Fruit fly (Drosophila melanogaster): Measurements from ENCODE around the gene CG7058.

The CG7058 gene

DNA sequence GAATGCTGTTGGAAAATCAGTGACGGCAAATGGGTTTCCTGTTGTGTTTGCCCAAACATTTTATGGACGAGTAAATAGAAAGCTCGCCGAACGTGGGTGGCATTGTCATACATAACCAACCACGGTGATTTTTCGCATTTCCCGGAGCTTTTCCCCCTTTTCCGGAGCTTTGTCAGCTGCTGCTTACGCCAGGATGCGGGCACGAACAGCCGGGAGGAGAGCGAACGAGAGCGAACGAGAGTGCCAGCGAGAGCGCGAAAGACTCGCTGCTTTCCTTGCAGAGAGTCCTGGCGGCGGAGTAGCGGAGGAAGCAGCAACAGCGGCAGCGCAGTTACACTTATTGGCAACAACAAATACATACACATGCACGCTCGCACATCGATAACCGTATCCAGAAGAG is at the start of gene CG7058:
Gene CG7058 (plus strand): TSS at position 330 of the 400 bp plus-strand sequence.
- no peak for TF ChIP-seq CG17801 (GFP tag; optimal IDR thresholded peaks at IDR 0.05; ENCODE audit: partially characterized antibody)

DNA sequence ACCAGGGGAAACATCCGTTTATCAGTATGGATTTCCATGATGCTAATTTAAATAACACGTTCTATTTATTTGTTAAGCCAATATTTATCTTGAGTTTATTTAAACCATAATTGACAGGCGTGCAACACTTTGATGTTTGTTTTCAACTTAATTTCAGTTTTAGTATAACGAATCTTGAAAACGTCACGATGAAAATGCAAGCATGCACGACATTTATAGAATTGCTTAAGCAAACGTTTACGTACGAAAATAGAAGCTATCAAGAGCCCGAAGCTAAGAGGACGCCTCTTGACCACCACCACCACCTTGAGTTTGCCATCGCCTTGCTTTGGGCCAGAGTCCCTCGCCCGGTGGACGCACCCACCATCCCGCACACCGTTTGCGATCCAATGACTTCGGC is 35.1 kb upstream of the CG7058 start:
- no peak for TF ChIP-seq CG17801 (GFP tag; optimal IDR thresholded peaks at IDR 0.05; ENCODE audit: partially characterized antibody)

DNA sequence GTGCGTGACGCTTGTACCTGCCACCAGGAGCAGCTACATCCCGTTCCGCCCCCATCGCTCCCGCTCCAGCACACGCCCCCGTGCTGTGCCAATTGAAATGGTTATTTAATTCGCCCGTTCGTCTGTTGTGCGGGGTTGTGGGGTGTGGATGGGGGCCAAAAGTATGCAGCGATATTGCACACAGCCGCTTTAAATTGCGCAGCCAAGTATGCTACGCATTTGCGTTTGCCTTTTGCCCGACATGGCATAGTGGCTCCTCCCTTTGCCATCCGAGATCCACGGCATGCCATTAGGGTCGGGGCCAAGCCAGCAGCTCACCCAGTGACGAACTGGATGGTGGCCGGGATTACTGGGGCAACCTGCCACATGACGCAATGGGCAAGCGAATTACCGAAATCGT is 34.5 kb upstream of the CG7058 start:
- no peak for TF ChIP-seq CG17801 (GFP tag; optimal IDR thresholded peaks at IDR 0.05; ENCODE audit: partially characterized antibody)

DNA sequence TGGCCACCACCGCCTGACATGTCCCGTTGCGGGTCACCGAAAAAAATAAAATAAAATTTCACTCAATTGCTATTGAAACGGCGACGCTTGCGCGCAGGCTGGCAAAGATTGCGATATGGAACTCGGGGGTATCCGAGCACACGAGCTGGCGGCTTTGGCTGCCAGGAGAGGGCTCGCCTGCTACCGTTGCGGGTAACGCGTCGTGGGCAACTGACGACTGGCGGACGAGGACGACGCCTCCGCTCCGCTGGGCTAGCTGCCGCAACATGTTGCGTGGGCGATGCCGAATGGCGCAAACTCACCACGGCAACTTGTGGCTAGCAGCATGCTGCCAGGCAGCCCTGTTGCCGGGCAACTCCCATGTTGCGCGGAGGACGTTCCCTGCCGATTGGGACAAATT is 32.7 kb upstream of the CG7058 start, which contains the start of gene CCKLR-17D3:
Gene CCKLR-17D3 (minus strand): TSS at position 211 of the 400 bp plus-strand sequence.
- TF ChIP-seq CG17801 (GFP tag; optimal IDR thresholded peaks at IDR 0.05; ENCODE audit: partially characterized antibody) = no peak

DNA sequence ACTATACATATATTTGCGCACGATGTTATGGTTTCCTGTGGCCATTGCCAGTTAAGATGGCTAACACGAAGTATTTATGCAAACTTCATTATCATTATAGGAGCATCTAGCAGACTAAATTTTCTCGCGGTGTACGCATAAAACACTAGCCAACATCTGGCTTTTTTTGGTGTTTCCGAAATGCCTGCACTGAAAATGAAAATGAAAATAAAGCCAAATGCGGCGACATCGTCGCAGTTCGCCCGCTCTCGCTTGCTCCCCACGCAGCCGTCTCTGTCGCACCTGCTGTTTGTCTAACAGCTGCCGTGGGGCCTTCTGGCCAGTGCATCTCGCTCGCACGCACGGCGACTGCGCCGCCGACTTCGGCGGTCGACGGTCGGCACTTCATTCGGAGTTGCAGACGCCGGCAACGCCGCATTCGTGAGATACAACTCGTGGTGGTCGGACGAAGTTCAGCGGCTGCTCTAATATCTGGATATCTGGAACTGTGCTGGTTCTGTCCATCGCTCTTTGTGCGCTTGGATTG is 31.6 kb upstream of the CG7058 start, which contains the start of gene CG6891:
Gene CG6891 (plus strand): TSS at position 411 of the 526 bp plus-strand sequence.
- TF ChIP-seq CG17801 (GFP tag; optimal IDR thresholded peaks at IDR 0.05; ENCODE audit: partially characterized antibody) = peak; percentile 6

DNA sequence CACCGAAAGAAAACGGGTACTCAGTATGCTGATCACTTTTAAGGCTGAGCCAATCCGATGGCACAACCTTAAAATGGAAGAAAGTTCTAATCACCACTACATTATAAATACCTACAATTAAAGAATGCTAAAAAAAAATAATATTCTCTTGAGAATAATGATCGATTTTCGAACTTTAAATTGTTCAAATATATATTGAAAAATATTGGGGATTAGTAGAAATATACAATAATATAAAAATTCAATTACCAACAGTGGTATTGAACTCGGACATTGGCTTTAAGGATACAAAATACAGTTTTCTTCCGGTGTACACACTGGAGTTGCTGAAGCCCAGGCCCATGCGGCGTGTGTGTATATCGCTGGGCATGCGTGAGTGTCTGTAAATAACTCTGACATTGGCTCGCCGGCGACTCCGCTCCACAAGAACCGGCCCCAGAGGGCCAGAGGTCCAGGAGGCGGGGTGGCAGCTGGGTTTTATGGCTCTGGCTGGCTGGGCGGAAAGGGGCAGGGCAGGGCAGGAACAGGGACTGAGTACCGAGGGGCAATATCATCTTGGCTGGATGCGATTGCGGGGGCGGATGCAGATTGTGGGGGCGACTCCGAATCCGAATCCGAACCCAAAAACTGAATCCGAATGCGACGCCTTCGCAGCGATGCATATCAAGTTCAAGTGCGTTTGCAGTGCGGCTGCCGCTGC is 30.5 kb upstream of the CG7058 start:
- TF ChIP-seq CG17801 (GFP tag; optimal IDR thresholded peaks at IDR 0.05; ENCODE audit: partially characterized antibody) = no peak

DNA sequence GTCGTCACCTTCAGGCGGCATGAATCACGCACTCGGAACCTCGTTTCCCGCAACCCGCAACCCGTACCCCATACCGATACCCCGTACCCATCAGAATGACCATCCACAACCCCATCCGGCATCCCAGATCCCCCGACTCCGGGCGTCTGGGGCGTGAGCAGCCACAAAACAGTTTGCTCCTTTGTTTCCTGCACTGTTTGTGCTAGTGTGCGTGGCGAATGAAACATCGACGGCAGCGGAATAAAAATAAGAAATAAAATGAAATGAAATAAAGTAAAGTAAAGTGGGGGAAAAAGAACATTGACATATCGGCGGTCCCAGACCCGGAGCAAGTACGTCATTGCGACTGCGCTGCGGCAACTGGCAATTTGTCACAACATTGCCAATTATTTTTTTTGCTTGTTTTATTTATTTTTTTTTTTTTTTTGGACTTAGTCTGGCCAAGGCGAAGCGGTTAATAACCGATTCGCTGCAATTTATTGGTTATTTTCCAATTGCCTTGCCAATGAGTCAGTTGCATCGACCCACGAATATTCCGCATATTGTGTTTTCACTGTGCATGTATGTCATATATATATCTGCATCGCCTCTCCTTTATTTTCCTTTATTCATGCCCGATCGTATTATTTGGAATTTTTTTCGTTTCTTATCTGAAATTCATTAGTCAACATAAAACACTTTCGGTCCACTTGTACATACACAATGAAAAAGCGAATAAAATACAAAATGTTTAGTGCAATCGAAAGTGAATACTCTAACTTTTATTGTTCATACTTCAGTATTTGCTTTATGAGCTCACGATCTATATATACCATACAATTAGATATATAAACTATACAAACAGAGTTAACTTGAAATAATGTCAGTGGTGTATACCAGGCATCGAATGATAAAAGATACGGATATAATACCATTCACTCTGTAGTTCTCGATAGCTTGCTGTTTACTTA is 29.2 kb upstream of the CG7058 start:
- TF ChIP-seq CG17801 (GFP tag; optimal IDR thresholded peaks at IDR 0.05; ENCODE audit: partially characterized antibody) = no peak

DNA sequence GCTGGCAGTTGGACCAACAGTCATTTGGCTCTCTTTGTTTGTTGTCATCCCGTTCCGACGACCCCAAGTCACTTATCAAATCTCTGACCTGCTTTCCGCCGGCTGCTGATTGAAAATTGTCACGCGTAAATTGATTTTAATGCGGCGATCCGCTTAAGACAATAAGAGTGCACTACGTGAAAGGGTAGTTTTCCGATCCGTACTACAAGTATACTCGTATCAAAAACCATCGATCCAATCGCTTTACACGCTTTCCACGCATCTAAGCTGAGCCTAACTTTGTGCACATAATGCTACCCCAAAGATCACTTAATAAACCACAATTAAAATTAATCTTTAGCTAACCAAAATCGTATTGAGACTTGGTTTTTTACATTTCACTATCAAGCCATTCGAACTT is 26.8 kb upstream of the CG7058 start:
- TF ChIP-seq CG17801 (GFP tag; optimal IDR thresholded peaks at IDR 0.05; ENCODE audit: partially characterized antibody) = no peak

DNA sequence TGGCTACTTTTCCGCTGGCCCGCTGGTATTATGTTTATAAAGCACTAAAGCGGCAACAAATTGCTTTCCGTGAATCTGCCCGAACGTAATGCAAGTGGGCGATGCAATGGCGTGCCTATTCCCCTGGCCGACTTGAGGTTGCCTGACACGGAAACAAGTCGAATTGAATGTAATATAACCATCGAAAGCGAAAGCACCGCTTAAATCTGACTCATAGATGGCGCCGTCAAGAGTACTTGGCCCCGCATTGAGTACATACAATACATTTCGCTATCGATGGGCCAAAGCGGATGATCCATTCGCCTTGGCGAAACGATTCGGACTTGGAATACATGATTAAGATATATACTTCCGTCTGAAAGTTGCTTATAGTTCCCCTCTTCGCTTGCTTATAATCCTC is 26.2 kb upstream of the CG7058 start:
- no peak for TF ChIP-seq CG17801 (GFP tag; optimal IDR thresholded peaks at IDR 0.05; ENCODE audit: partially characterized antibody)

DNA sequence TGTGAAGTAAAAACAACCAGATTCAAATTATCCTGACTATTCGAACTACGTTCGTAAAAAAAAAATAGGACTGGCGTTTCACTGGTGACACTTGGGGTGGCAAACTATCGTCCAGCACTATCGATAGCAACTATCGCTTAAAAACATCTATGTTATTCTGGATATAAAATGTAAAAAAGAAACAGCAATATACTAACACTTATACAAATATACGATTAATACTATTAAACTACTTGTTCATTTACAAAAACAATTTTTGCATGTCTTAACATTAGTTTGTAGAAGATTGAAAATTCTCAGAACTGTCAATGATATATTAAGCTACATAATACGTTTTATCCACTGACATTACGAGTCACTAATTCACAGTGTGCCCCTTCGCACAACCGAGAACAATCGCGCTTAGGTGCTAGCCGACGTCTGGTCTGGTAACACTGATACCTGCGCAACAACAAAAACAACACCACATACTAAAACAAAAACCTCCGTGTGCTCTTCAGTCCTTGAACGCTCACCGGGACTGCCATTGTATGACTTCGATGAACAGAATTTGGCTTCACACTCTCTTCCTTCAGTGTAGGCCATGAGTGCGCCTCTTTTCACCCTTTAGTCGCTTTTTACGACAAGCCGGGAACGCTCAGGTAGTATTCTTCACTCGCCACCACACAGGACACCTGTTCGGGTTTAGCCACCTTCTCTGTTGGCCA is 22.9 kb upstream of the CG7058 start, which contains the start of gene CG18259:
Gene CG18259 (minus strand): TSS at position 78 of the 707 bp plus-strand sequence.
- no peak for TF ChIP-seq CG17801 (GFP tag; optimal IDR thresholded peaks at IDR 0.05; ENCODE audit: partially characterized antibody)

DNA sequence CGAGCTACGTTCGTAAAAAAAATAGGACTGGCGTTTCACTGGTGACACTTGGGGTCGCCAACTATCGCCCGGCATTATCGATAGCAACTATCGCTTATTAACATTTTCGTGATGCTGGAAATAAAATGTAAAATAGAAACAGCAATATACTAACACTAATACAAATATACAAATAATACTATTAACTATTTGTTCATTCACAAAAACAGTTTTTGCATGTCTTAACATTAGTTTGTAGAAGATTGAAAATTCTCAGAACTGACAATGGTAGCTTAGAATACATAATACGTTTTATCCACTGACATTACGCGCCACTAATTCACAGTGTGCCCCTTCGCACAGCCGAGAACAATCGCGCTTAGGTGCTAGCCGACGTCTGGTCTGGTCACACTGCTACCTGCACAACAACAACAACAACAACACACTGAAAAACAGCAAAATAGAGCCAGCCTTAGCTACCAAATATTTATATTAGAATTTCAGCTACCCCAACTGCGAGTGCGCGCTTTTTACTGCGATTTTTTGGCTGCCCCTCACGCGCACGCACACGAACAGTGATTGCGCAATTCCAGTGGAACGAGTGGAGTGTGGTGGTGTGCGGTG is 18.2 kb upstream of the CG7058 start, which contains the start of the genes CG6961 and S6KL:
Gene CG6961 (minus strand): TSS at position 68 of the 603 bp plus-strand sequence.
Gene S6KL (plus strand): TSS at position 322 of the 603 bp plus-strand sequence.
- peak; percentile 8 for TF ChIP-seq CG17801 (GFP tag; optimal IDR thresholded peaks at IDR 0.05; ENCODE audit: partially characterized antibody)

DNA sequence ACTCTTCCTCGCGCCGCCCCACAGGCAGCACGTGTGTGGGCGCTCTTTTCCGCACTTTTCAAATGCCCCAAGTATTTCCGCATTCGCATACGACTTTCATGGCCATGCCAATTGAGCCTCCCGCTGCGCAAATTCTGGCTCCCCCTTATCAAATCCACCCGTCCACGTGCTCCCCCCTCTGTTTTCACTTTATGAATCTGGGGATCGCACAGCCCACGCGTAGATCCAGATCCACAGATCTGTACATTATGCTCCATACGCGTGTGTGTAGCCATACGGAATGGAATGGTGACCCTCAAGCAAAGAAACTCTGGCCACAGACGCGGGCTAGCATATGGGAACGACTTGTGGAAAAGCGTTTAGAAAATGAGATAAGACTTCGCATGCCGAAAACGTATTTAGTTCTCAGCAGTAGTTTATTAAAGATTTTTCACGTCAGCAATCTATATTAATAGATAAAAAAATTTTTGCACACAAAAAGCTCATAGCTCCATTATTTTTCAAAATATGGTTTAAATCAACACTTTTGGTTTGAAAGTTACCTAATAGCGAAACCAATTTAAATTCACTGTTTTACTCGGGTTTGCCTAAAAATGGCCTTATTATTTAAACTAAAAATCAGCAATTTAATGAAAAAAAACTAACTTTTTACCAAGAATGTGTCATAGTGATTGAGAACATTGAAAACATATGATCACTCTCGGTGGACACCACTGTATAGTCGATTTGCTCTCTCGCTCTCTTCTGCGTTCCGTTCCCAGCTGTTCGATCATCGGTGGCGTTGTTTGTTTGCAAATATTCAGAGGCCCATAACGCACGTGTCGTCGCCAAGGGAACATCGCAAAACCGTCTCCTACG is 16.9 kb upstream of the CG7058 start:
- peak; percentile 4 for TF ChIP-seq CG17801 (GFP tag; optimal IDR thresholded peaks at IDR 0.05; ENCODE audit: partially characterized antibody)

DNA sequence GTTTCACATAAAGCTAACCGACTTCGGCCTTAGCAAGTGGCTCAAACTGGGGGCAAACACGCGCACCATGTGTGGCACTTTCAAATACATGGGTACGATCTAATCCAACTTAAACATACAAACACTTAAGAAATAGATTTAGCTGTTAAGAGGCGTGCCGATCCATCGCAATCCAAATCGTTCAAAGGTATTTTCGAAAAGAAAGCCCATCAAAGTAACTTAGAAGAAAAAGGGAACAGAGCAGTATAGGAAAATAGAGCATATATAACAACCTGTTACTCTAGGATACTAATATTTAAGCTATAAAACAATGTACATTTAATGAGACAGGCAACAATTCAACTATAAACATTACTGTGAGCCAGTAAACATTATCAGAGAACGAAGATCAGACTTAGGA is 15.1 kb upstream of the CG7058 start, which contains the start of gene Atg101:
Gene Atg101 (plus strand): TSS at position 301 of the 400 bp plus-strand sequence.
- TF ChIP-seq CG17801 (GFP tag; optimal IDR thresholded peaks at IDR 0.05; ENCODE audit: partially characterized antibody) = no peak

Data from ovary, adult (tissue).